Worm (Caenorhabditis elegans): ENCODE measurements around the gene F55C9.11.

- TF ChIP-seq ztf-11 (tag; optimal IDR thresholded peaks at IDR 0.05) = no peak
- no peak for TF ChIP-seq jun-1 (tag; optimal IDR thresholded peaks at IDR 0.05)
- TF ChIP-seq nhr-28 (tag; optimal IDR thresholded peaks at IDR 0.05) = no peak
- no peak for TF ChIP-seq ama-1 (optimal IDR thresholded peaks at IDR 0.05)
- no peak for TF ChIP-seq daf-12 (tag; optimal IDR thresholded peaks at IDR 0.05)
- no peak for TF ChIP-seq aly-2 (tag; optimal IDR thresholded peaks at IDR 0.05)
- no peak for TF ChIP-seq spr-3 (GFP tag; optimal IDR thresholded peaks at IDR 0.05)
- TF ChIP-seq pqm-1 (tag; optimal IDR thresholded peaks at IDR 0.05) = no peak
- no peak for TF ChIP-seq daf-16 (GFP tag; optimal IDR thresholded peaks at IDR 0.05)
- TF ChIP-seq daf-16 (tag; optimal IDR thresholded peaks at IDR 0.05) = no peak
- TF ChIP-seq egl-27 (tag; optimal IDR thresholded peaks at IDR 0.05) = no peak
- no peak for TF ChIP-seq nhr-237 (tag; optimal IDR thresholded peaks at IDR 0.05)
- peak; percentile 76 for TF ChIP-seq aha-1 (tag)
- TF ChIP-seq zag-1 (tag; optimal IDR thresholded peaks at IDR 0.05) = no peak
These were observed 12.0 kb downstream of the F55C9.11 start, which contains the start of gene fbxb-60 for ce11 chrV:19297510-19297909.
